Worm (Caenorhabditis elegans): Measurements from ENCODE around the gene copd-1.

- TF ChIP-seq madf-2 (tag; optimal IDR thresholded peaks at IDR 0.05) (no peak), fkh-10 (GFP tag; optimal IDR thresholded peaks at IDR 0.05) (no peak), zip-5 (tag; optimal IDR thresholded peaks at IDR 0.05) (no peak), hlh-6 (tag; optimal IDR thresholded peaks at IDR 0.05) (no peak), C08G9.2 (tag; optimal IDR thresholded peaks at IDR 0.05) (no peak), ceh-9 (tag; optimal IDR thresholded peaks at IDR 0.05) (no peak), pqm-1 (tag; optimal IDR thresholded peaks at IDR 0.05) (no peak), elt-2 (tag; optimal IDR thresholded peaks at IDR 0.05) (no peak)
These were observed 22.8 kb upstream of the copd-1 start for ce11 chrIII:6647568-6647967.
